Fruit fly (Drosophila melanogaster): ENCODE data around the gene Esyt2.
A peak's percentile ranks its signal among the peaks of the same experiment; 100 is the strongest.

Esyt2 gene

dm6 chr3R:24586453-24586886 lies 42.0 kb downstream of the Esyt2 start:
- TF ChIP-seq CG17801 (GFP tag; optimal IDR thresholded peaks at IDR 0.05; ENCODE audit: partially characterized antibody), result peak; percentile 57

DNA sequence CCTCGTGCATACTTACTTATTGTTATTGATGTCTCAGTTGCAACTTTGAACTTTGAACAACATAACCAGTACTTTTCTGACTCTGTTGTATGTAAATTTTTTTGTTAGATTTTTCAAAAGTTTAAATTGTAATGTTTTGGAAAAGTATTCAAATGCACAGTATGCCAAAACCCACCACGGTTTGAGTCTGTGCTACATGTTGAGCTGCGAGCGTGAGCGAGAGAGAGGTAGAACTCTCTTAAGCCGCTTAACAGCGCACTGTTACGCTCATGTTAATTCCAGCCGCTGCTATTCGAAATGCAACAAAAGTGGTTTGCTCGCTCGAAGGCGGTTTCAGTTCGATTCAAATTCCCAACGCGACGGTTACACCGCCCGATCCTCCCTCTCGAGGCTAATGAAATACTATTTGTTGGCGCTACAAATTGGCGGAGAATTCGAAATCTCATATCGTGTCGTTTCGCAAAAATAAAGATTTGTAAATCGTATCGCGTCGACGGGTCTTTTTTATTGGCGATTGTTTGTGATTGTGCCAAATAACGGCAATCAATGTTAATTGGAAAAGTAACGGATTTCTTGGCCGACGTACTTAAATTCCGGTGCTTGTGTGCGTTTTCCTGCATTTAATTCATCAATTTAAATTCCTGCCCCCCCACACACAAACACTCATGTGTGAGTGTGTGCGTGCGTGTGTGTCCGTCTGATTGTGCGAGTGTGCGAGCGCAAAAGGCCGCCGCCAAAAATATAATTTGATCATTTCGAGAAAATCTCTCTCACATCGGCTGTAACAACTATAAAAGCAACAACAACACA lies 44.5 kb downstream of the Esyt2 start:
- TF ChIP-seq CG17801 (GFP tag; optimal IDR thresholded peaks at IDR 0.05; ENCODE audit: partially characterized antibody), result peak; percentile 45

DNA sequence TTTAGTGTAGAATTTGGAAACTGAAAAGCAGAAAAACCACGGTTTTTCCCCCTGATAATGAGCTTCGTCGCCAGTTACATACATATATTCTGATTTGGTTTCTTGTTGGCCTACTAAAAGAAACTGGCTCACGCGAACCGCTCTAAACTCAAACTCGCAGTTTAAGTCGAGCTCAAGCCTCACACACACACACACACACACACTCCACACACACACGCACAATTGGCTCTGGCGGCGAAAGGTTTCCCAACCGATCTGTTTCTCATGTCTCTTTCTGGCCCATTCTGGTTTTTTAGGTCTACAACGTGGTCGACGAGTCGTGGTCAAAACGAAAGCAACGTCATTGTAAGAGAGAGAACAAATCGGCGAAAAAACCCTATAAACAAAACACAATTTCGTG lies 45.8 kb downstream of the Esyt2 start:
- no peak for TF ChIP-seq CG17801 (GFP tag; optimal IDR thresholded peaks at IDR 0.05; ENCODE audit: partially characterized antibody)

dm6 chr3R:24593733-24594132 lies 49.2 kb downstream of the Esyt2 start:
- no peak for TF ChIP-seq CG17801 (GFP tag; optimal IDR thresholded peaks at IDR 0.05; ENCODE audit: partially characterized antibody)

DNA sequence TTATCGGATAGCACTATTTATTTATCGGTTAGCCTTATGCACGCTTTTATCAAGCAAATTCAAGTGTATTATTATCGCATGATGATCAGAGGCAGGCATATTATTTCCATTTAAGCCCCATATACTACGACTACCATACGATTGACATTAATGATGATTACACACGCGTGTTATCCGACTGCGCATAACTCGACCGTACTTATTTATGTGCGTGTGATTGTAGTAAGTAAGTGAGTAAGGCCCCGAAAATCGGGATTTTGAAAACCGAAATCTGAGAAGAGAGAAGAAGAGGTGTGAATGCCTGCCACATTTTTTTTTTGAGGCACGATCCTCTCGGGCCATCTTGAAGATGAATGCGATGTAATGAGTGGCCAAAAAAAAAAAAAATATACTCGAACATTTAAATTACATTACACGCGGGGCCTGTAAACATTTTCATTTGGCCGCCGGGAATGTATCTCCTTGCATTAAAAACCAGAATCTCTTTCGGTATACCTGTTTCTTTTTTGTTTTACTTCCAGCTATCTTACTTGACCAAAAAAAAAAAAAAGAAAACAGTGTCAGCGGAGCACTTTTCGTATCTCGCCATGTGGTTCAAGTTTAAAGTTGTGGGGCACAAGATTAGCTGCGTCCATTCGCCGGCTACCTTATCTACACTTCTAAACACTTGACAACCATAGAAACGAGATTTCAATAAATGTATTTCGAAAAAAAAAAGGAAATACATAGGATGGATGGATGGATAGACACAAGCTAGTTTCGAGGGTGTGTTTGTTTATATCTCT lies 51.0 kb downstream of the Esyt2 start:
- no peak for TF ChIP-seq CG17801 (GFP tag; optimal IDR thresholded peaks at IDR 0.05; ENCODE audit: partially characterized antibody)

DNA sequence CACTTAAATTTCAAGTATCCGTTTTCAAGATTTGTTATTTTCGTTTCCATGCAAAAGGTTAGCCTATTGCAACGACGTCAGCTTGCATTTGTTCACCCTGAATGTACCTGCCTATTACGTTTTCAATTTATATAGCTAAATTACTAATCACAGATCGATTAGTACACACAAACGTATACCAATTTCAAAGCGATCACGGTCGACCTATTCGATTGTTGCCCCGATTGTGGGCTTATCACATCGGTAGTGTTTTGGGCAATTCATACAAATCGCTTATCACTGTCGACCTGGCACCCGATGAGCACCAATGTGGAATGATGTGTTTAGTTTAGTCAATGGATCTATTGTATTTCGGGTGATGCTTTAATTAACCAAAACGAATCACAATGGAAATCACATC lies 52.4 kb downstream of the Esyt2 start:
- TF ChIP-seq CG17801 (GFP tag; optimal IDR thresholded peaks at IDR 0.05; ENCODE audit: partially characterized antibody), result no peak

DNA sequence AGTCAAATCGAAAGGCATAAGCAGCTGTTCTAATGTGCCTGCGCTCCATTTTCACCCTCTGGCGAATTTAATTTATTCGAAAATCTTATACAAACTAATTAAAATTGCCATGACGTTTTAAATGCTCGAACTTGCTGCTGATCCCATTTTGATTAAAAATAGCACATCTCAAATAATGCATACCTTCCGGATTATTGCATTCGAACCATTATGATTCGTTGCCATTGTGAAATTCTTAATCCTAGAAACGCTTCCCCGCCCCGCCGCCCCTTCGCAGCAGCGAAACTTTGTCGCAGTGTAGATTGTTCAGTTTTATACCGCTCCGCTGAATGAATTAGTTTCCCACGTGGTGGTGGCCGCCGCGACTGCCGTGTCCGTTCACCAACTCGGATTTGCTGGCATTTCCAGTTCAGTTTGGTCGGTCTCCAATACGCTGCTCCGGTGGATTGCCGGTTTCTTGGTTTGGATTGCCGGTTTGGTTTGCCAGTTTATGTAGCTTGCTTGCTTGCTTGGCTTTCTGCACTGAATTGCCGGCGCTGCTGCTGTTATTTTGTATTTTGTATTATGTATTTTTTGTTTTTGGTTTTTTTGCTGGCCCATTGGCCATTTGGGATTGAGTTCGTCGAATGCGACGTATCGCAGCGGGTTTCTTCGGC lies 54.2 kb downstream of the Esyt2 start:
- no peak for TF ChIP-seq CG17801 (GFP tag; optimal IDR thresholded peaks at IDR 0.05; ENCODE audit: partially characterized antibody)

dm6 chr3R:24601069-24601468 lies 56.5 kb downstream of the Esyt2 start:
- peak; percentile 33 for TF ChIP-seq CG17801 (GFP tag; optimal IDR thresholded peaks at IDR 0.05; ENCODE audit: partially characterized antibody)

DNA sequence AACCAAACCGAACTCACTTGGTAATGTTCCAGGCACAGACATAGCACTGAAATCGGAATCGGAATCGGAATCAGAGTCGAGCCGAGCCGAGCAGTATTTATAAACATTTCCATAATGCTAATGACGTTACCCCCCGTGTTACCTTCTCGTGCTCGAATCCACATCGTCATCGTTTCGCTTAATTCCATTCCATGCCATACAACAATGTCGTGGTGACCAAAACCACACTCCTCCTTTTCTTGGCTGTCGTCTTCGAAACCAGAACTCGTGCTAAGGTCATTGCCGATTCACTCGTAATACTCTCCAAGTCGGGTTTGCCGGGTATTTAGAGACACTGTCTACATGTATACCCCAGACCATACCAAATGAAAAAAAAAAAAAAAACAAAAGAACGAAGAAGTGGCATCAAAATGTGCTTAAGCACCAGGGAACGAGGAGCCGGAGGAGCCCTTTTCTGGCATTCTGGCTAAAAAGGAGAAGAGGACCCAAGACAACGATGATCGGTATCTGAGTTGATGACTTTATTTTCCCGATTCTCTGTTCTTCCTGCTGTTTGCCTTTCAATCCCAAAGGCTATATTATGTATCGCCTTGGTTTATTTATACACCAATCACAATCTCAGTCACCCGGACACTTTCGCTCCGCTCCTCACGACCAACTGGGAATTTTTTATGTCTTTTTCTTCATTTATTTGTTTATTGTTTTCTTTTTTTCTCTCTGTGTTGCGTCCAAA lies 59.0 kb downstream of the Esyt2 start:
- TF ChIP-seq CG17801 (GFP tag; optimal IDR thresholded peaks at IDR 0.05; ENCODE audit: partially characterized antibody), result no peak

dm6 chr3R:24604165-24604564 lies 59.6 kb downstream of the Esyt2 start:
- TF ChIP-seq CG17801 (GFP tag; optimal IDR thresholded peaks at IDR 0.05; ENCODE audit: partially characterized antibody), result no peak

Data from ovary, adult (tissue).